Worm (Caenorhabditis elegans): ENCODE data around the gene clec-146.
"Not testable (repeated sequence)": the region's sequence is repeated elsewhere in the genome, so short reads cannot be mapped to it uniquely, and the experiment has no call there.

DNA sequence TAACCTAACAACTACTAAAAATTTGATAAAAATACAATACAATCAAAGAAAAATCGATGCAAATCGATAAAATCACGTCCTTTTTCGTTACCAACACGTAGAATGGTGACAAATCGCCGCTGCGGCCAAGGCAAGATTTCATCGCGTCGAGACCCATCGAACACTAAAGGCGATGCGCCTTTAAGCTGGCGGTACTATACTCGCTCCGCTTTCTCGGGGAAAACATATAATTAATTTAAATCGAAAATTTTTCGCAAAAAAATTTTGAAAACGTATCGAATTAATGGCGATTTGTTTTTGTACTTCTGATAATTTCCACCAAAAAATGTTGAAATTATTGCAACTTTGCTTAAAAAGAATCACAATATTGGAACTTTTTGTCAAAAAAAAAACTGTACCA, 28.6 kb upstream of the clec-146 start:
- not testable (repeated sequence) for TF ChIP-seq ceh-27 (GFP tag; optimal IDR thresholded peaks at IDR 0.05); lsy-27 (tag; optimal IDR thresholded peaks at IDR 0.05; ENCODE audit: borderline replicate concordance, insufficient read depth); tbx-9 (tag; optimal IDR thresholded peaks at IDR 0.05; ENCODE audit: borderline replicate concordance); rcor-1 (GFP tag; IDR thresholded peaks at IDR 0.05); nhr-80 (tag; optimal IDR thresholded peaks at IDR 0.05); lin-35 (GFP tag; optimal IDR thresholded peaks at IDR 0.05)
